Worm (Caenorhabditis elegans) whole organism, mixed stage, embryonic: Measurements from ENCODE around the gene ret-1.

Experiments used
- M03D4.4 ChIP-seq: sonication (generic microtip); optimal IDR thresholded peaks from 2 replicates; lab custom pipeline; 2017; ENCODE audit warnings: mild to moderate bottlenecking, missing genetic modification characterization, missing compliant biosample characterization
- bed-3 ChIP-seq: fragments of 200-800 bp; sonication (Bioruptor generic); optimal IDR thresholded peaks from 3 replicates; lab custom pipeline; 2018; ENCODE audit warnings: mild to moderate bottlenecking, missing genetic modification characterization, moderate library complexity, missing compliant biosample characterization
- blmp-1 ChIP-seq: fragments of 150-350 bp; optimal IDR thresholded peaks from 2 replicates; lab custom pipeline; 2014; ENCODE audit warnings: missing biosample characterization, missing genetic modification characterization
- ceh-39 ChIP-seq: fragments of 150-350 bp; optimal IDR thresholded peaks from 2 replicates; lab custom pipeline; 2014; ENCODE audit warnings: missing biosample characterization, missing genetic modification characterization
- ceh-43 ChIP-seq: fragments of 200-800 bp; sonication (Bioruptor generic); optimal IDR thresholded peaks from 2 replicates; lab custom pipeline; 2018; ENCODE audit warnings: mild to moderate bottlenecking, missing genetic modification characterization, moderate library complexity, missing compliant biosample characterization
- ceh-83 ChIP-seq: fragments of 200-800 bp; sonication (Bioruptor generic); optimal IDR thresholded peaks from 2 replicates; lab custom pipeline; 2018; ENCODE audit warnings: mild to moderate bottlenecking, missing genetic modification characterization, missing compliant biosample characterization
- ces-1 ChIP-seq: fragments of 150-350 bp; optimal IDR thresholded peaks from 2 replicates; lab custom pipeline; 2014; ENCODE audit warnings: missing biosample characterization, missing genetic modification reagents, missing genetic modification characterization
- cnd-1 ChIP-seq: fragments of 200-800 bp; sonication (Bioruptor generic); optimal IDR thresholded peaks from 2 replicates; lab custom pipeline; 2018; ENCODE audit warnings: mild to moderate bottlenecking, missing genetic modification characterization, missing compliant biosample characterization
- drap-1 ChIP-seq: fragments of 200-800 bp; sonication (Bioruptor generic); optimal IDR thresholded peaks from 3 replicates; lab custom pipeline; 2018; ENCODE audit warnings: mild to moderate bottlenecking, missing genetic modification characterization, missing compliant biosample characterization
- elt-1 ChIP-seq: sonication (generic microtip); optimal IDR thresholded peaks from 2 replicates; lab custom pipeline; 2017; ENCODE audit warnings: missing genetic modification characterization, mild to moderate bottlenecking, missing compliant biosample characterization, antibody characterized with exemption, moderate library complexity, borderline replicate concordance; ENCODE audit not compliant: insufficient read depth
- elt-3 ChIP-seq: fragments of 150-350 bp; optimal IDR thresholded peaks from 2 replicates; lab custom pipeline; 2014; ENCODE audit warnings: missing biosample characterization, missing genetic modification characterization
- flh-1 ChIP-seq: fragments of 200-800 bp; sonication (Bioruptor generic); optimal IDR thresholded peaks from 2 replicates; lab custom pipeline; 2018; ENCODE audit warnings: mild to moderate bottlenecking, missing genetic modification characterization, moderate library complexity, missing compliant biosample characterization
- ham-2 ChIP-seq: fragments of 200-800 bp; sonication (Bioruptor generic); optimal IDR thresholded peaks from 2 replicates; lab custom pipeline; 2018; ENCODE audit warnings: mild to moderate bottlenecking, missing genetic modification characterization, missing compliant biosample characterization
- hlh-1 ChIP-seq: fragments of 150-350 bp; optimal IDR thresholded peaks from 2 replicates; lab custom pipeline; 2014; ENCODE audit warnings: missing biosample characterization, missing genetic modification reagents, missing genetic modification characterization
- lin-13 ChIP-seq: fragments of 150-350 bp; optimal IDR thresholded peaks from 2 replicates; lab custom pipeline; 2014; ENCODE audit warnings: missing biosample characterization, missing genetic modification characterization
- lin-32 ChIP-seq: fragments of 200-800 bp; sonication (Bioruptor generic); optimal IDR thresholded peaks from 2 replicates; lab custom pipeline; 2018; ENCODE audit warnings: mild to moderate bottlenecking, missing genetic modification characterization, missing compliant biosample characterization
- lsy-2 ChIP-seq: fragments of 150-350 bp; optimal IDR thresholded peaks from 2 replicates; lab custom pipeline; 2014; ENCODE audit warnings: missing biosample characterization, missing genetic modification characterization
- mls-2 ChIP-seq: sonication (generic microtip); optimal IDR thresholded peaks from 2 replicates; lab custom pipeline; 2016; ENCODE audit warnings: mild to moderate bottlenecking, missing genetic modification characterization, moderate library complexity, missing compliant biosample characterization
- nhr-12 ChIP-seq: fragments of 150-350 bp; optimal IDR thresholded peaks from 2 replicates; lab custom pipeline; 2014; ENCODE audit warnings: missing biosample characterization, missing genetic modification characterization
- nhr-2 ChIP-seq: fragments of 150-350 bp; optimal IDR thresholded peaks from 2 replicates; lab custom pipeline; 2014; ENCODE audit warnings: missing biosample characterization, missing genetic modification characterization
- nhr-237 ChIP-seq: fragments of 150-350 bp; optimal IDR thresholded peaks from 2 replicates; lab custom pipeline; 2014; ENCODE audit warnings: missing biosample characterization, missing genetic modification characterization
- nhr-28 ChIP-seq: fragments of 150-350 bp; optimal IDR thresholded peaks from 2 replicates; lab custom pipeline; 2014; ENCODE audit warnings: missing biosample characterization, missing genetic modification characterization
- pha-4 ChIP-seq: fragments of 150-350 bp; optimal IDR thresholded peaks from 2 replicates; lab custom pipeline; 2018; ENCODE audit warnings: missing biosample characterization, missing genetic modification reagents, missing genetic modification characterization
- sem-2 ChIP-seq: fragments of 200-800 bp; sonication (Bioruptor generic); optimal IDR thresholded peaks from 2 replicates; lab custom pipeline; 2018; ENCODE audit warnings: mild to moderate bottlenecking, missing genetic modification characterization, missing compliant biosample characterization
- snpc-4 ChIP-seq: fragments of 150-350 bp; optimal IDR thresholded peaks from 2 replicates; lab custom pipeline; 2014; ENCODE audit warnings: missing biosample characterization, missing genetic modification characterization
- sptf-1 ChIP-seq: sonication (generic microtip); optimal IDR thresholded peaks from 2 replicates; lab custom pipeline; 2017; ENCODE audit warnings: mild to moderate bottlenecking, missing genetic modification characterization, moderate library complexity, missing compliant biosample characterization
- tbx-8 ChIP-seq: fragments of 200-800 bp; sonication (Bioruptor generic); optimal IDR thresholded peaks from 2 replicates; lab custom pipeline; 2018; ENCODE audit warnings: mild to moderate bottlenecking, missing genetic modification characterization, moderate library complexity, missing compliant biosample characterization
- unc-120 ChIP-seq: sonication (generic microtip); optimal IDR thresholded peaks from 2 replicates; lab custom pipeline; 2017; ENCODE audit warnings: missing genetic modification characterization, missing compliant biosample characterization; ENCODE audit not compliant: poor library complexity, severe bottlenecking
- unc-39 ChIP-seq: fragments of 150-350 bp; optimal IDR thresholded peaks from 2 replicates; lab custom pipeline; 2014; ENCODE audit warnings: missing biosample characterization, missing genetic modification characterization
- unc-62 ChIP-seq: fragments of 150-350 bp; optimal IDR thresholded peaks from 2 replicates; lab custom pipeline; 2014; ENCODE audit warnings: missing biosample characterization, missing genetic modification reagents, missing genetic modification characterization
- zip-8 ChIP-seq: fragments of 150-350 bp; optimal IDR thresholded peaks from 2 replicates; lab custom pipeline; 2014; ENCODE audit warnings: missing biosample characterization, missing genetic modification characterization
- ztf-11 ChIP-seq: fragments of 150-350 bp; optimal IDR thresholded peaks from 2 replicates; lab custom pipeline; 2014; ENCODE audit warnings: missing biosample characterization, missing genetic modification characterization

The ret-1 gene

ce11 chrV:14832121-14832788 is 15.0 kb downstream of the ret-1 start:
- no peak for TF ChIP-seq pha-4 (tag; lab: Kevin White, UChicago)
- no peak for TF ChIP-seq snpc-4 (tag; lab: Kevin White, UChicago)
- no peak for TF ChIP-seq blmp-1 (tag; lab: Kevin White, UChicago)
- no peak for TF ChIP-seq hlh-1 (tag; lab: Kevin White, UChicago)
- TF ChIP-seq ceh-39 (tag; lab: Kevin White, UChicago), result no peak
- TF ChIP-seq nhr-28 (tag; lab: Kevin White, UChicago), result no peak
- TF ChIP-seq unc-39 (tag; lab: Kevin White, UChicago), result no peak
- no peak for TF ChIP-seq elt-3 (tag; lab: Kevin White, UChicago)
- no peak for TF ChIP-seq lsy-2
- TF ChIP-seq unc-120, result no peak
- no peak for TF ChIP-seq lin-13 (tag; lab: Kevin White, UChicago)
- TF ChIP-seq lin-32 (GFP tag; lab: Kevin White, UChicago), result no peak
- peak; percentile 48 for TF ChIP-seq mls-2
- no peak for TF ChIP-seq bed-3
- no peak for TF ChIP-seq nhr-12 (tag; lab: Kevin White, UChicago)
- no peak for TF ChIP-seq cnd-1
- TF ChIP-seq ces-1 (GFP tag; lab: Kevin White, UChicago), result peak; percentile 68
- peak; percentile 1 for TF ChIP-seq ztf-11 (tag; lab: Kevin White, UChicago)
- TF ChIP-seq nhr-2 (tag; lab: Kevin White, UChicago), result no peak
- TF ChIP-seq M03D4.4 (tag; lab: Kevin White, UChicago), result no peak
- no peak for TF ChIP-seq ceh-83 (GFP tag; lab: Kevin White, UChicago)
- TF ChIP-seq ham-2 (GFP tag; lab: Kevin White, UChicago), result no peak
- no peak for TF ChIP-seq nhr-237 (tag; lab: Kevin White, UChicago)
- no peak for TF ChIP-seq zip-8 (tag; lab: Kevin White, UChicago)

- TF ChIP-seq hlh-1 (tag; lab: Kevin White, UChicago) (no peak), unc-62 (GFP tag; lab: Kevin White, UChicago) (peak; percentile 18), M03D4.4 (tag; lab: Kevin White, UChicago) (no peak), elt-1 (tag; lab: Kevin White, UChicago) (peak; percentile 58), unc-120 (peak; percentile 38), elt-3 (tag; lab: Kevin White, UChicago) (peak; percentile 38)
Observed at ce11 chrV:14831460-14832120, 15.6 kb downstream of the ret-1 start.

ce11 chrV:14830267-14831175 is 16.7 kb downstream of the ret-1 start:
- peak; percentile 63 for TF ChIP-seq unc-120
- TF ChIP-seq pha-4 (tag; lab: Kevin White, UChicago), result peak; percentile 30
- no peak for TF ChIP-seq elt-3 (tag; lab: Kevin White, UChicago)
- TF ChIP-seq nhr-2 (tag; lab: Kevin White, UChicago), result peak; percentile 80
- TF ChIP-seq drap-1, result peak; percentile 68
- no peak for TF ChIP-seq lin-32 (GFP tag; lab: Kevin White, UChicago)
- peak; percentile 5 for TF ChIP-seq M03D4.4 (tag; lab: Kevin White, UChicago)
- TF ChIP-seq nhr-237 (tag; lab: Kevin White, UChicago), result no peak
- TF ChIP-seq hlh-1 (tag; lab: Kevin White, UChicago), result peak; percentile 66
- no peak for TF ChIP-seq lsy-2

- TF ChIP-seq tbx-8, result no peak
- TF ChIP-seq ces-1 (GFP tag; lab: Kevin White, UChicago), result no peak
- no peak for TF ChIP-seq lin-32 (GFP tag; lab: Kevin White, UChicago)
- TF ChIP-seq nhr-28 (tag; lab: Kevin White, UChicago), result no peak
- TF ChIP-seq sem-2, result peak; percentile 16
- TF ChIP-seq M03D4.4 (tag; lab: Kevin White, UChicago), result no peak
- TF ChIP-seq ceh-43 (GFP tag; lab: Kevin White, UChicago), result no peak
- TF ChIP-seq flh-1 (GFP tag; lab: Kevin White, UChicago), result no peak
- TF ChIP-seq sptf-1 (tag; lab: Kevin White, UChicago), result no peak
- no peak for TF ChIP-seq hlh-1 (tag; lab: Kevin White, UChicago)
- TF ChIP-seq mls-2, result no peak
- TF ChIP-seq lsy-2, result no peak
- no peak for TF ChIP-seq lin-13 (tag; lab: Kevin White, UChicago)
- TF ChIP-seq ceh-83 (GFP tag; lab: Kevin White, UChicago), result peak; percentile 34
Observed at ce11 chrV:14828407-14828806, 18.8 kb downstream of the ret-1 start.
